Worm (Caenorhabditis elegans) whole organism, mixed stage, embryonic: Measurements from ENCODE around the gene F35C5.1.

Experiments used
- blmp-1 ChIP-seq: fragments of 150-350 bp; optimal IDR thresholded peaks from 2 replicates; lab custom pipeline; 2014; ENCODE audit warnings: missing biosample characterization, missing genetic modification characterization
- ceh-39 ChIP-seq: fragments of 150-350 bp; optimal IDR thresholded peaks from 2 replicates; lab custom pipeline; 2014; ENCODE audit warnings: missing biosample characterization, missing genetic modification characterization
- ceh-43 ChIP-seq: fragments of 200-800 bp; sonication (Bioruptor generic); optimal IDR thresholded peaks from 2 replicates; lab custom pipeline; 2018; ENCODE audit warnings: mild to moderate bottlenecking, missing genetic modification characterization, moderate library complexity, missing compliant biosample characterization
- ces-1 ChIP-seq: fragments of 150-350 bp; optimal IDR thresholded peaks from 2 replicates; lab custom pipeline; 2014; ENCODE audit warnings: missing biosample characterization, missing genetic modification reagents, missing genetic modification characterization
- drap-1 ChIP-seq: fragments of 200-800 bp; sonication (Bioruptor generic); optimal IDR thresholded peaks from 3 replicates; lab custom pipeline; 2018; ENCODE audit warnings: mild to moderate bottlenecking, missing genetic modification characterization, missing compliant biosample characterization
- elt-3 ChIP-seq: fragments of 150-350 bp; optimal IDR thresholded peaks from 2 replicates; lab custom pipeline; 2014; ENCODE audit warnings: missing biosample characterization, missing genetic modification characterization
- flh-1 ChIP-seq: fragments of 200-800 bp; sonication (Bioruptor generic); optimal IDR thresholded peaks from 2 replicates; lab custom pipeline; 2018; ENCODE audit warnings: mild to moderate bottlenecking, missing genetic modification characterization, moderate library complexity, missing compliant biosample characterization
- hlh-1 ChIP-seq: fragments of 150-350 bp; optimal IDR thresholded peaks from 2 replicates; lab custom pipeline; 2014; ENCODE audit warnings: missing biosample characterization, missing genetic modification reagents, missing genetic modification characterization
- lin-32 ChIP-seq: fragments of 200-800 bp; sonication (Bioruptor generic); optimal IDR thresholded peaks from 2 replicates; lab custom pipeline; 2018; ENCODE audit warnings: mild to moderate bottlenecking, missing genetic modification characterization, missing compliant biosample characterization
- lsy-2 ChIP-seq: fragments of 150-350 bp; optimal IDR thresholded peaks from 2 replicates; lab custom pipeline; 2014; ENCODE audit warnings: missing biosample characterization, missing genetic modification characterization
- mep-1 ChIP-seq: fragments of 150-350 bp; optimal IDR thresholded peaks from 2 replicates; lab custom pipeline; 2017; ENCODE audit warnings: missing biosample characterization, missing genetic modification reagents, missing genetic modification characterization, inconsistent platforms
- mls-2 ChIP-seq: sonication (generic microtip); optimal IDR thresholded peaks from 2 replicates; lab custom pipeline; 2016; ENCODE audit warnings: mild to moderate bottlenecking, missing genetic modification characterization, moderate library complexity, missing compliant biosample characterization
- nhr-76 ChIP-seq: sonication (generic microtip); optimal IDR thresholded peaks from 2 replicates; lab custom pipeline; 2017; ENCODE audit warnings: missing biosample characterization, missing genetic modification characterization
- pha-4 ChIP-seq: fragments of 150-350 bp; optimal IDR thresholded peaks from 2 replicates; lab custom pipeline; 2018; ENCODE audit warnings: missing biosample characterization, missing genetic modification reagents, missing genetic modification characterization
- snpc-4 ChIP-seq: fragments of 150-350 bp; optimal IDR thresholded peaks from 2 replicates; lab custom pipeline; 2014; ENCODE audit warnings: missing biosample characterization, missing genetic modification characterization
- sptf-1 ChIP-seq: sonication (generic microtip); optimal IDR thresholded peaks from 2 replicates; lab custom pipeline; 2017; ENCODE audit warnings: mild to moderate bottlenecking, missing genetic modification characterization, moderate library complexity, missing compliant biosample characterization
- tbx-8 ChIP-seq: fragments of 200-800 bp; sonication (Bioruptor generic); optimal IDR thresholded peaks from 2 replicates; lab custom pipeline; 2018; ENCODE audit warnings: mild to moderate bottlenecking, missing genetic modification characterization, moderate library complexity, missing compliant biosample characterization
- unc-39 ChIP-seq: fragments of 150-350 bp; optimal IDR thresholded peaks from 2 replicates; lab custom pipeline; 2014; ENCODE audit warnings: missing biosample characterization, missing genetic modification characterization
- unc-62 ChIP-seq: fragments of 150-350 bp; optimal IDR thresholded peaks from 2 replicates; lab custom pipeline; 2014; ENCODE audit warnings: missing biosample characterization, missing genetic modification reagents, missing genetic modification characterization
- zip-8 ChIP-seq: fragments of 150-350 bp; optimal IDR thresholded peaks from 2 replicates; lab custom pipeline; 2014; ENCODE audit warnings: missing biosample characterization, missing genetic modification characterization
- ztf-11 ChIP-seq: fragments of 150-350 bp; optimal IDR thresholded peaks from 2 replicates; lab custom pipeline; 2014; ENCODE audit warnings: missing biosample characterization, missing genetic modification characterization

The F35C5.1 gene

DNA sequence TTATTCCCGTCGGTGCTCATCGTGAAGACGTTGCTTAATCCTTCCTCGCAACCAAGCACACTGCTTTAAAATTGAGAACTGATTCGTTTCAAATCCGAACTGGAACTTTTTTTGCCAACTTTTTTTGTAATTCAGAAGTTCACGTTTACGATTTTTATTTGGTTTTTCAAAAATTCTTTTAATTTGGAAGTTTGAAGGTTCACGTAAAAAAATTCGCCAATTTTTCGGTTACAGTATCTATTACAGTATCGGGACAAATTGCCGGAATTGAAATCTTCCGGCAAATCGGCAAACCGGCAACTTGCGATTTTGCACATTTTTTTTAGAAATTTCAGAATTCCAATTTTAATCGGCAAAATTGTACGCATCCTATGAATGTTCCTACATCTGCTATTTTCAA, 47.6 kb downstream of the F35C5.1 start, which contains the start of gene F58G1.3:
Gene F58G1.3 (minus strand): TSS at position 101 of the 400 bp plus-strand sequence.
- TF ChIP-seq unc-62 (GFP tag; lab: Kevin White, UChicago), result no peak
- TF ChIP-seq sptf-1, result no peak
- no peak for TF ChIP-seq ces-1 (GFP tag; lab: Kevin White, UChicago)
- TF ChIP-seq mls-2 (tag; lab: Kevin White, UChicago), result no peak
- no peak for TF ChIP-seq nhr-76
- no peak for TF ChIP-seq flh-1
- TF ChIP-seq lin-32 (GFP tag; lab: Kevin White, UChicago), result no peak
- no peak for TF ChIP-seq blmp-1 (tag; lab: Kevin White, UChicago)
- TF ChIP-seq drap-1, result no peak
- no peak for TF ChIP-seq ceh-43 (GFP tag; lab: Kevin White, UChicago)
- no peak for TF ChIP-seq unc-39
- no peak for TF ChIP-seq lsy-2
- no peak for TF ChIP-seq zip-8 (tag; lab: Kevin White, UChicago)
- TF ChIP-seq tbx-8 (GFP tag; lab: Kevin White, UChicago), result no peak
- no peak for TF ChIP-seq ceh-39 (tag; lab: Kevin White, UChicago)

DNA sequence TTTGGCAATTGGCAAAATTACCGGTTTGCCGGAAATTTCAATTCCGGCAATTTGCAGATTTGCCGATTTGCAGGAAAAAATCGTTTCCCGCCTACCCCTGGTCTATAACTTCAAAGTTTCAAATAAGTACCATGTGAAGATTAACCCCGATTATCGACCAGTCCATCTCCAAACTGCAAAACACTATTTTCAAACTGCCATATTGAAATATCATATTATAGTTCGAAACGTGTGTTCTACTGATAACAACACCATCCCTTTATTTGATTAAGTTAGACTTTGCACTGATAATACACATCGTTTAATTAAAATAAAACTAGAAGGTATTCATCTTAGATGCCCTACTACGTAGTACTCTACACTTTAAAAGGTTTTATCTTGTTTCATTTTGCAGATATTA, 49.5 kb downstream of the F35C5.1 start:
- TF ChIP-seq ztf-11 (tag; lab: Kevin White, UChicago), result no peak

DNA sequence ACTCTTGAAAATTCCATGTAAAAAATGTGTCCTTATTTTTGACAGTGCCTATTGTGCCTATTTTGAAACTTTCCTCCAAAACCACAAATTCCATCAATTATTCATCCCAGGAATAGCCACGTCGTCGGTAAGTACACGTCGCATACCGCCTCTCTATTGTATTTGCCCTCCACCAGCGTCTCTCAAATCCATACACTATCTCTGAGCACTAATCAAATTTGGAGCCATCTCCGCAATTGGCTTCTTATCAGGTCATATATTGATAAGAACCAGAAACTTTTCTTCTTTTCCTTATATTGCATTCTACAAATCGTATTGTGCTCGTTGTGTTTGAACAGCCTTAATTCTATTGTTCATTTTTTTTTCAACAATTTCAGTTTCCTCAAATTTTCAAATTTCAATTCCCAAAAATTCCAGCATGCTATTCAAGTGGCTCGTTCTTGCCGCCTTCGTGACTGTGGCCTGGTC, 50.9 kb downstream of the F35C5.1 start, which contains the start of gene dct-18:
Gene dct-18 (plus strand): TSS at position 418 of the 468 bp plus-strand sequence.
- TF ChIP-seq ces-1 (GFP tag; lab: Kevin White, UChicago) (no peak), pha-4 (tag; lab: Kevin White, UChicago) (no peak), elt-3 (tag; lab: Kevin White, UChicago) (no peak), hlh-1 (tag; lab: Kevin White, UChicago) (no peak), snpc-4 (tag; lab: Kevin White, UChicago) (no peak), mep-1 (tag; lab: Kevin White, UChicago) (no peak)
